Worm (Caenorhabditis elegans) whole organism, L3 larva: ENCODE measurements around the gene col-183.

Experiments
- ceh-28 ChIP-seq: fragments of 150-350 bp; optimal IDR thresholded peaks from 2 replicates; lab custom pipeline; 2014; ENCODE audit warnings: missing biosample characterization, missing genetic modification reagents, missing genetic modification characterization
- daf-12 ChIP-seq: fragments of 150-350 bp; optimal IDR thresholded peaks from 2 replicates; lab custom pipeline; 2014; ENCODE audit warnings: missing biosample characterization, missing genetic modification reagents, missing genetic modification characterization
- elt-3 ChIP-seq, 3 experiments: fragments of 150-350 bp in 1 of 3; sonication (generic microtip) in 2 of 3; optimal IDR thresholded peaks; 2 replicates in 2 of 3; 4 replicates in 1 of 3; lab custom pipeline; 2014 to 2017; ENCODE audit warnings: missing biosample characterization in 3 of 3, missing genetic modification characterization in 3 of 3
- mdl-1 ChIP-seq: fragments of 150-350 bp; optimal IDR thresholded peaks from 2 replicates; lab custom pipeline; 2014; ENCODE audit warnings: missing biosample characterization, missing genetic modification characterization
- nhr-12 ChIP-seq: fragments of 150-350 bp; optimal IDR thresholded peaks from 2 replicates; lab custom pipeline; 2014; ENCODE audit warnings: missing biosample characterization, missing genetic modification characterization
- nhr-237 ChIP-seq: fragments of 150-350 bp; optimal IDR thresholded peaks from 2 replicates; lab custom pipeline; 2014; ENCODE audit warnings: missing biosample characterization, missing genetic modification characterization
- unc-39 ChIP-seq: sonication (generic microtip); optimal IDR thresholded peaks from 4 replicates; lab custom pipeline; 2017; ENCODE audit warnings: missing biosample characterization, missing genetic modification characterization
- unc-62 ChIP-seq: fragments of 150-350 bp; sonication (generic microtip); optimal IDR thresholded peaks from 4 replicates; lab custom pipeline; 2014; ENCODE audit warnings: missing biosample characterization, missing genetic modification reagents, missing genetic modification characterization

DNA sequence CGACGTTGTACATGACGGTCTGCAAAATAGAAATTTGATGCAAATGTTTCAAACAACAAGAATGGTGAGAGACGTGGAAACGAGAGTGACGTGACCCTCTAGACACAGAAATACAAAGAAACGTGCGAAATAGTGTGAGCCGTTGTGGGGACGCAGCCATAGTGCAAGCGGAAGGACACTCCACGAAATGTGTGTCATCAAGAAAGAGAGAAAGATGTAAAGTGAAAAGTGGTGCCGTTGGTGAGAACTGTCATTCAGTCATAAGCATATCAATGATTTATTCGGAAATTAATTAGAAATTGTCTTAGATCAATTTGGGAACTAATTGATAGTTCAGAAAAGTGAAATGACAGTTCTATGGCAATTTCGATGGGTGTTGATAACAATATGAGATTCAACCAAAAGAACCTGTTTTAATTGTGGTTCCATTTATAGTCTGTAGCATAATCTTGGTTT, 47.7 kb downstream of the col-183 start, which contains the start of gene C29F7.3:
- TF ChIP-seq elt-3 (tag; optimal IDR thresholded peaks at IDR 0.05; lab: Kevin White, UChicago) (peak in 1 of 3 experiments; percentile 7), unc-62 (GFP tag; lab: Kevin White, UChicago) (peak; percentile 1), nhr-237 (tag; lab: Kevin White, UChicago) (no peak), daf-12 (tag; lab: Kevin White, UChicago) (no peak), nhr-12 (tag; lab: Kevin White, UChicago) (no peak), unc-39 (tag; lab: Kevin White, UChicago) (no peak), mdl-1 (no peak), ceh-28 (tag; lab: Kevin White, UChicago) (no peak)
